Worm (Caenorhabditis elegans): ENCODE data around the gene Y116A8C.463.

Y116A8C.463 gene

DNA sequence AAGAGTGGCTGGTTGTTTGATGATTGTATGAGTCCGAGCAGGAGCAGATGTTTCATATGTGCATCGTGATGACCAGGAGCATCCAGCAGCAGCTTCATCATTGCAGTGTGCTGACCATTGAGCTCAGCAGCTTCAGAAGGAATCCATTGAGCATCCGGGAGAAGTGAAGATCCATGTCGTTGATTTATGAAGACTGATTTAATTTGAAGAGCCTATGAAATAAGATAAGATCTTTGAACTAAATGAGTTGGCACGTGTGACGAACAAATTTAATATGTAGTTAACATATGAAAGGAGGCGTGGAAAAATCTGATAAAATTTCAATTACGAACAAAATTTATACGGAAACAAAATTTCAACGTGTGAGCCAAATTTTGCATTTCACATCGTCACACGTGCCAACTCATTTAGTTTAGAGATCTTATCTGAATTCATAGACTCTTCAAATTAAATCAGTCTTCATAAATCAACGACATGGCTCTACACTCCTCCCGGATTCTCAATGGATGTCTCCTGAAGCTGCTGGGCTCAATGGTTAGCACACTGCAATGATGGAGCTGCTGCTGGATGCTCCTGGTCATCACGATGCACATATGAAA, 1.6 kb upstream of the Y116A8C.463 start, which contains the start of the genes Y116A8C.469 and Y116A8C.468:
TSS of gene Y116A8C.469 (minus strand) at position 101 of the 599 bp plus-strand sequence.
TSS of gene Y116A8C.468 (plus strand) at position 549 of the 599 bp plus-strand sequence.
- no peak for TF ChIP-seq mdl-1 (tag; optimal IDR thresholded peaks at IDR 0.05)
- no peak for TF ChIP-seq zag-1 (tag; optimal IDR thresholded peaks at IDR 0.05)
- TF ChIP-seq ceh-16 (tag; optimal IDR thresholded peaks at IDR 0.05) = no peak
- no peak for TF ChIP-seq ama-1 (optimal IDR thresholded peaks at IDR 0.05)
- TF ChIP-seq lin-15B (tag; optimal IDR thresholded peaks at IDR 0.05) = no peak
- no peak for TF ChIP-seq eor-1 (tag; optimal IDR thresholded peaks at IDR 0.05)

DNA sequence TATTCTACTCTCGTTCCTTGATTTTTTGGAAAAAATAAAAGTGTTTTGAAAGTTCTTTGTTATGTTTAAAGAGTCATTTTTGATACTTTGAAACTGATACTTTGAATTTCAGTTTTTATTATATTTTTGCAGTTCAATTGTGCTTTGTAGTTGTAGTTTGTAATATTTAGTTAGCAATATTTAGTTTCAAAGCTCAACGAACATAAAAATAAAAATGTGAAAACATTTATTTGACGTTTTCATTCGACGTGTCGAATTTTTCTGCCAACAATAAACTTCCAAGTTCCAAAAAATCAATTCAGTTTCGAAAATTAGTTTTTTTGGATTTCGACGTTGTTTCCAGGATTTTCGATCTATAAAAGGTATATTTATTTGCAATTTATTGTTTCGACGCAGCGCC, 516 bp downstream of the Y116A8C.463 start, which contains the start of gene nep-23:
TSS of gene nep-23 (plus strand) at position 301 of the 400 bp plus-strand sequence.
- TF ChIP-seq elt-1 (tag; optimal IDR thresholded peaks at IDR 0.05) (no peak), pha-4 (tag; optimal IDR thresholded peaks at IDR 0.05) (no peak), elt-3 (tag; optimal IDR thresholded peaks at IDR 0.05) (no peak), mdl-1 (tag; optimal IDR thresholded peaks at IDR 0.05) (no peak), hmg-11 (tag; optimal IDR thresholded peaks at IDR 0.05) (no peak), nfya-1 (tag; optimal IDR thresholded peaks at IDR 0.05; ENCODE audit: insufficient read depth) (no peak), snpc-4 (tag; optimal IDR thresholded peaks at IDR 0.05) (no peak), nhr-25 (tag; optimal IDR thresholded peaks at IDR 0.05) (no peak), skn-1 (tag; optimal IDR thresholded peaks at IDR 0.05) (no peak), eor-1 (tag; optimal IDR thresholded peaks at IDR 0.05) (no peak), sea-2 (GFP tag; optimal IDR thresholded peaks at IDR 0.05) (no peak), fkh-2 (tag; optimal IDR thresholded peaks at IDR 0.05) (no peak), ztf-4 (tag; optimal IDR thresholded peaks at IDR 0.05) (no peak), mml-1 (tag; optimal IDR thresholded peaks at IDR 0.05) (no peak), ceh-28 (tag; optimal IDR thresholded peaks at IDR 0.05) (no peak)

DNA sequence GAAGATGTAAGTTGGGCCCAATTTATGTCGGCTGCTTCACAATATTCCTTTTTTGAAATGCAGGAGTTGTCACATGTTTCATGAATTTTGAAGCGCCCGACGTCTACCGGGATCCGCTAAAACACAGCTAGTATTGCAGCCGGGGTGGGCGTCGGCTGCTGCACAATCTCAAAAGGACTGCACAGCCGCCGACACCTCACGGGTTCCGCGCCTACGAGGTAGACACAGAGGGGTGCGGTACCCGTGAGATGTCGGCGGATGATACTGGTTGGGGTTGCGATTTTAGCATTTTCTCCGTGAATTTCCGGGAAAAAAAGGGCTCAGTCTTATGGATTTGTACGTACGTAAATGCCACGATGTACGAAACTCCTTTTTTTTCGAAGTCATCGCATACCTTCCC, 2.5 kb downstream of the Y116A8C.463 start:
- TF ChIP-seq zag-1 (tag; optimal IDR thresholded peaks at IDR 0.05) (no peak), daf-12 (tag; optimal IDR thresholded peaks at IDR 0.05) (no peak), nhr-23 (tag; optimal IDR thresholded peaks at IDR 0.05) (no peak), hmg-11 (tag; optimal IDR thresholded peaks at IDR 0.05) (no peak), lsy-12 (tag; optimal IDR thresholded peaks at IDR 0.05) (no peak), nhr-77 (tag; optimal IDR thresholded peaks at IDR 0.05) (no peak), lin-15B (tag; optimal IDR thresholded peaks at IDR 0.05) (no peak), elt-1 (tag; optimal IDR thresholded peaks at IDR 0.05) (no peak), ceh-28 (tag; optimal IDR thresholded peaks at IDR 0.05) (no peak)

DNA sequence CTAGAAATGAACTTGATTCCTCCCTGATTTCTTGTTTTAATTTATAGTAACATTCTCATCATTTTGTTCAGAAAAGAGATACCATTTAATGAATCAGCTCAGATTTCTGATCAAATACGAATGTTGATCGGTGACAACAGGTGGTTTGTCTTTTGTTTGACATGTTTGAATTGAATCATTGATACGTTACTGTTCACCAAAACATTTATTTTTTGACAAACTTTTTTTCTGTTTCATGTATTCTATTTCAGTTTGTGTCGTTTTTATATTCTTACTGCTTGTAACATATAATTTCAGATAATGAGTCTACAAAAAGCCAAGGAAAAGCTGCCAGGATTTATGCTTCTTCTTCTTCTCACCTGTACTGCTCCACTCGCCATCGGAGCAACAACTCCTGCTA, 4.6 kb downstream of the Y116A8C.463 start, which contains the start of gene nep-24:
TSS of gene nep-24 (plus strand) at position 301 of the 400 bp plus-strand sequence.
- TF ChIP-seq lin-39 (tag; optimal IDR thresholded peaks at IDR 0.05) (no peak), pqm-1 (tag; optimal IDR thresholded peaks at IDR 0.05) (no peak)

DNA sequence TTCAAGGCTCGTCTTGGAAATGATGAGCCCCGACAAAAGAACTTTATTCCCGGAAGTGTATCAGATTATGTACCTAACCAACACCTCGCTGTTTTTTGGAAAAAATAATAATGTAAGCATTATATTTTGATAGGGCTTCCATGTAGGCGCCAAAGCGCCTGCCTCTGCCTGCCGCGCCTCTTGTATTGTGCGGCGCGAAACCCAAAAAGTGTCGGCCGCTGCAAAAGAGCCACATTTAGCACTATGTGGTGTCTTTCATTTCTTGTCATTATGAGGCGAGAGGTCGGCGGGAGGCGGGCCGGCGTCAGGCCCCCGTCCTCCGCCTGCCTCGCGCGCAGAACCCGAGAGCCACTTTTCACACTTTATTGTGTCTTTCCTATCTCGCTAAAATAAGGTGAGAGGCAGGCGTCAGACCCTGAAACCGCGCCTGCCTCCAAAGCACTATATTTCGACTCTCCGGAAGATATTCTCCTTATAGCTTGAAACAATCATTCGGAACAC, 5.9 kb downstream of the Y116A8C.463 start:
- TF ChIP-seq nhr-28 (tag; optimal IDR thresholded peaks at IDR 0.05) (no peak), zag-1 (tag; optimal IDR thresholded peaks at IDR 0.05) (no peak), egl-5 (tag; optimal IDR thresholded peaks at IDR 0.05) (no peak), sea-2 (GFP tag; optimal IDR thresholded peaks at IDR 0.05) (no peak), fos-1 (tag; optimal IDR thresholded peaks at IDR 0.05) (no peak), elt-1 (tag; optimal IDR thresholded peaks at IDR 0.05) (no peak)

DNA sequence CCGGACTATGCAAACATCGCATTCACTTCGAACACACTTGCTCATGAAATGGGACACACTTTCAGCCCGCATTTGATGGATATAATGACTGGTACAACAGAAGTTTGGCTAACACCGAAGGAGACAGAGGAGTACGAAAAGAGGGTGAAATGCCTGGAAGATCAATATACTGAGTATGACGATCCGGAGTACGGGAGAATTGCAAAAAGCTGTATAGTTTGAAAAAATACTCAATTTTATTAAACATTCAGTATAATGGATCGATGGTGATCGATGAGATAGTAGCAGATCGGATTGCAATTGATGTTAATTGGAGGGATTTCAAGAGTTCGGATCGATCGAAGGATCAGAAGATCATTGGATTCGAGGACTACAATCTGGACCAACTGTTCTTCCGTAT, 7.0 kb downstream of the Y116A8C.463 start:
- no peak for TF ChIP-seq nhr-67 (tag; optimal IDR thresholded peaks at IDR 0.05)
- TF ChIP-seq nhr-25 (tag; optimal IDR thresholded peaks at IDR 0.05) = no peak
- TF ChIP-seq mdl-1 (tag; optimal IDR thresholded peaks at IDR 0.05) = no peak
- TF ChIP-seq hmg-11 (tag; optimal IDR thresholded peaks at IDR 0.05) = no peak
- no peak for TF ChIP-seq tbx-2 (tag; optimal IDR thresholded peaks at IDR 0.05)
- no peak for TF ChIP-seq lsy-12 (tag; optimal IDR thresholded peaks at IDR 0.05)
- TF ChIP-seq pqm-1 (tag; optimal IDR thresholded peaks at IDR 0.05) = no peak
- TF ChIP-seq nfya-1 (tag; optimal IDR thresholded peaks at IDR 0.05; ENCODE audit: insufficient read depth) = no peak
- TF ChIP-seq nhr-77 (tag; optimal IDR thresholded peaks at IDR 0.05) = no peak
- TF ChIP-seq aly-2 (tag; optimal IDR thresholded peaks at IDR 0.05) = no peak
- no peak for TF ChIP-seq unc-62 (GFP tag; optimal IDR thresholded peaks at IDR 0.05)
- TF ChIP-seq sea-2 (GFP tag; optimal IDR thresholded peaks at IDR 0.05) = no peak
- no peak for TF ChIP-seq nhr-43 (tag; optimal IDR thresholded peaks at IDR 0.05; ENCODE audit: poor library complexity, severe bottlenecking)
- no peak for TF ChIP-seq eor-1 (tag; optimal IDR thresholded peaks at IDR 0.05)
- no peak for TF ChIP-seq ceh-28 (tag; optimal IDR thresholded peaks at IDR 0.05)
- no peak for TF ChIP-seq nhr-11 (tag; optimal IDR thresholded peaks at IDR 0.05)
